Fruit fly (Drosophila melanogaster) whole organism, embryonic: Measurements from ENCODE around the gene CG3505.

Experiments
- B-H2 ChIP-seq: fragments of 200-800 bp; sonication (Bioruptor generic); optimal IDR thresholded peaks from 2 replicates; lab custom pipeline; 2018; ENCODE audit warnings: missing biosample characterization, mild to moderate bottlenecking, missing genetic modification characterization
- BtbVII ChIP-seq: fragments of 200-800 bp; sonication (Bioruptor generic); optimal IDR thresholded peaks from 3 replicates; lab custom pipeline; 2017; ENCODE audit warnings: missing biosample characterization, mild to moderate bottlenecking, missing genetic modification characterization
- Bteb2 ChIP-seq: fragments of 200-800 bp; sonication (Bioruptor generic); optimal IDR thresholded peaks from 2 replicates; lab custom pipeline; 2016; ENCODE audit warnings: missing biosample characterization, missing genetic modification characterization
- C15 ChIP-seq: fragments of 200-800 bp; sonication (Bioruptor generic); IDR thresholded peaks from 3 replicates; pipeline ENCODE4 v1.3.6; 2022; ENCODE audit warnings: missing biosample characterization, missing genetic modification characterization
- CG10366 ChIP-seq: fragments of 200-800 bp; sonication (Bioruptor generic); IDR thresholded peaks from 2 replicates; pipeline ENCODE4 v1.3.6; 2022; ENCODE audit warnings: missing biosample characterization, missing genetic modification characterization
- CG10565 ChIP-seq: fragments of 200-800 bp; sonication (Bioruptor generic); optimal IDR thresholded peaks from 3 replicates; lab custom pipeline; 2016; ENCODE audit warnings: missing biosample characterization, mild to moderate bottlenecking, missing genetic modification characterization
- CG11504 ChIP-seq: fragments of 200-800 bp; sonication (Bioruptor generic); optimal IDR thresholded peaks from 3 replicates; lab custom pipeline; 2019; ENCODE audit warnings: missing biosample characterization, mild to moderate bottlenecking, missing genetic modification characterization, moderate library complexity
- CG11695 ChIP-seq: fragments of 200-800 bp; sonication (Bioruptor generic); IDR thresholded peaks from 3 replicates; pipeline ENCODE4 v1.3.6; 2022; ENCODE audit warnings: missing biosample characterization, missing genetic modification characterization
- CG12071 ChIP-seq: fragments of 200-800 bp; sonication (Bioruptor generic); optimal IDR thresholded peaks from 3 replicates; lab custom pipeline; 2018; ENCODE audit warnings: missing biosample characterization, mild to moderate bottlenecking, missing genetic modification characterization
- CG13123 ChIP-seq: fragments of 200-800 bp; sonication (Bioruptor generic); optimal IDR thresholded peaks from 2 replicates; lab custom pipeline; 2016; ENCODE audit warnings: missing biosample characterization, missing genetic modification characterization
- CG15269 ChIP-seq: fragments of 200-800 bp; sonication (Bioruptor generic); optimal IDR thresholded peaks from 2 replicates; lab custom pipeline; 2018; ENCODE audit warnings: missing biosample characterization, mild to moderate bottlenecking, missing genetic modification characterization, moderate library complexity
- CG17328 ChIP-seq: fragments of 200-800 bp; sonication (Bioruptor generic); IDR thresholded peaks from 2 replicates; pipeline ENCODE4 v1.3.6; 2022; ENCODE audit warnings: missing biosample characterization, missing genetic modification characterization
- CG18011 ChIP-seq: fragments of 200-800 bp; sonication (Bioruptor generic); optimal IDR thresholded peaks from 2 replicates; lab custom pipeline; 2017; ENCODE audit warnings: missing biosample characterization, missing genetic modification characterization, mild to moderate bottlenecking, moderate library complexity, missing genotype
- CG2202 ChIP-seq: fragments of 200-800 bp; sonication (Bioruptor generic); optimal IDR thresholded peaks from 2 replicates; lab custom pipeline; 2018; ENCODE audit warnings: missing biosample characterization, mild to moderate bottlenecking, missing genetic modification characterization
- CG32532 ChIP-seq: fragments of 200-800 bp; sonication (Bioruptor generic); IDR thresholded peaks from 2 replicates; pipeline ENCODE4 v1.3.6; 2022; ENCODE audit warnings: missing biosample characterization, missing genetic modification characterization
- CG3281 ChIP-seq: fragments of 200-800 bp; sonication (Bioruptor generic); optimal IDR thresholded peaks from 3 replicates; lab custom pipeline; 2017; ENCODE audit warnings: missing biosample characterization, mild to moderate bottlenecking, missing genetic modification characterization
- CG42726 ChIP-seq: fragments of 200-800 bp; sonication (Bioruptor generic); IDR thresholded peaks from 2 replicates; pipeline ENCODE4 v1.3.6; 2022; ENCODE audit warnings: missing biosample characterization, missing genetic modification characterization; ENCODE audit not compliant: partially characterized antibody
- CG6175 ChIP-seq: fragments of 200-800 bp; sonication (Bioruptor generic); IDR thresholded peaks from 3 replicates; pipeline ENCODE4 v1.3.6; 2022; ENCODE audit warnings: missing biosample characterization, missing genetic modification characterization
- CG6813 ChIP-seq: fragments of 200-800 bp; sonication (Bioruptor generic); optimal IDR thresholded peaks from 2 replicates; lab custom pipeline; 2017; ENCODE audit warnings: missing biosample characterization, missing genetic modification characterization, mild to moderate bottlenecking, moderate library complexity, missing genetic modification reagents
- CG7556 ChIP-seq: fragments of 200-800 bp; sonication (Bioruptor generic); optimal IDR thresholded peaks from 2 replicates; lab custom pipeline; 2017; ENCODE audit warnings: missing biosample characterization, mild to moderate bottlenecking, missing genetic modification characterization
- CG7987 ChIP-seq: fragments of 200-800 bp; sonication (Bioruptor generic); optimal IDR thresholded peaks from 2 replicates; lab custom pipeline; 2018; ENCODE audit warnings: missing biosample characterization, mild to moderate bottlenecking, missing genetic modification characterization, moderate library complexity
- CG8290 ChIP-seq, 3 experiments: fragments of 200-800 bp; sonication (Bioruptor generic); optimal IDR thresholded peaks; 2 replicates each; lab custom pipeline; 2016 to 2019; ENCODE audit warnings: missing biosample characterization in 3 of 3, missing genetic modification characterization in 3 of 3, mild to moderate bottlenecking in 2 of 3, moderate library complexity in 1 of 3
- CG9609 ChIP-seq: fragments of 200-800 bp; sonication (Bioruptor generic); optimal IDR thresholded peaks from 3 replicates; lab custom pipeline; 2016; ENCODE audit warnings: missing biosample characterization, missing genetic modification characterization
- Chrac-16 ChIP-seq: fragments of 200-800 bp; sonication (Bioruptor generic); optimal IDR thresholded peaks from 3 replicates; lab custom pipeline; 2016; ENCODE audit warnings: missing biosample characterization, missing genetic modification characterization
- CrebB ChIP-seq: fragments of 200-800 bp; sonication (Bioruptor generic); optimal IDR thresholded peaks from 3 replicates; lab custom pipeline; 2018; ENCODE audit warnings: missing biosample characterization, mild to moderate bottlenecking, missing genetic modification characterization
- Drgx ChIP-seq: fragments of 200-800 bp; sonication (Bioruptor generic); IDR thresholded peaks from 2 replicates; pipeline ENCODE4 v1.3.6; 2022; ENCODE audit warnings: missing biosample characterization, missing genetic modification characterization
- Ets97D ChIP-seq: fragments of 200-800 bp; sonication (Bioruptor generic); optimal IDR thresholded peaks from 3 replicates; lab custom pipeline; 2016; ENCODE audit warnings: missing biosample characterization, missing genetic modification characterization
- Fer3 ChIP-seq: fragments of 200-800 bp; sonication (Bioruptor generic); optimal IDR thresholded peaks from 2 replicates; lab custom pipeline; 2018; ENCODE audit warnings: missing biosample characterization, mild to moderate bottlenecking, missing genetic modification characterization, moderate library complexity
- Kr ChIP-seq: fragments of 200-800 bp; sonication (Bioruptor generic); optimal IDR thresholded peaks from 2 replicates; lab custom pipeline; 2017; ENCODE audit warnings: missing biosample characterization, mild to moderate bottlenecking, missing genetic modification characterization
- Lhr ChIP-seq: fragments of 200-800 bp; sonication (Bioruptor generic); optimal IDR thresholded peaks from 3 replicates; lab custom pipeline; 2017; ENCODE audit warnings: mild to moderate bottlenecking, missing biosample characterization, missing genetic modification reagents, missing genetic modification characterization
- NK7.1 ChIP-seq: fragments of 200-800 bp; sonication (Bioruptor generic); optimal IDR thresholded peaks from 3 replicates; lab custom pipeline; 2016; ENCODE audit warnings: missing biosample characterization, missing genetic modification characterization
- Ptx1 ChIP-seq: fragments of 200-800 bp; sonication (Bioruptor generic); IDR thresholded peaks from 2 replicates; pipeline ENCODE4 v1.3.6; 2022; ENCODE audit warnings: missing biosample characterization, missing genetic modification characterization
- Sin3A ChIP-seq: fragments of >200 bp; optimal IDR thresholded peaks from 2 replicates; lab custom pipeline; 2018
- Trl ChIP-seq, 3 experiments: fragments of >200 bp in 2 of 3; fragments of 200-800 bp in 1 of 3; sonication (Bioruptor generic) in 1 of 3; optimal IDR thresholded peaks; 2 replicates in 1 of 3; 3 replicates in 2 of 3; lab custom pipeline; 2016 to 2017; ENCODE audit warnings: missing biosample characterization in 1 of 3, missing genetic modification characterization in 1 of 3
- ap ChIP-seq: fragments of 200-800 bp; sonication (Bioruptor generic); IDR thresholded peaks from 2 replicates; pipeline ENCODE4 v1.3.6; 2022; ENCODE audit warnings: missing biosample characterization, missing genetic modification characterization
- az2 ChIP-seq: fragments of 200-800 bp; sonication (Bioruptor generic); optimal IDR thresholded peaks from 3 replicates; lab custom pipeline; 2016; ENCODE audit warnings: missing biosample characterization, missing genetic modification characterization
- crol ChIP-seq: fragments of 200-800 bp; sonication (Bioruptor generic); IDR thresholded peaks from 2 replicates; pipeline ENCODE4 v1.3.6; 2022; ENCODE audit warnings: missing biosample characterization, missing genetic modification characterization
- dysf ChIP-seq: fragments of 200-800 bp; sonication (Bioruptor generic); IDR thresholded peaks from 3 replicates; pipeline ENCODE4 v1.3.6; 2022; ENCODE audit warnings: missing biosample characterization, missing genetic modification characterization
- exex ChIP-seq: fragments of 200-800 bp; sonication (Bioruptor generic); optimal IDR thresholded peaks from 4 replicates; lab custom pipeline; 2018; ENCODE audit warnings: missing biosample characterization, mild to moderate bottlenecking, missing genetic modification characterization, moderate library complexity
- fu2 ChIP-seq: fragments of 200-800 bp; sonication (Bioruptor generic); optimal IDR thresholded peaks from 2 replicates; lab custom pipeline; 2016; ENCODE audit warnings: missing biosample characterization, missing genetic modification characterization
- gce ChIP-seq: fragments of 200-800 bp; sonication (Bioruptor generic); IDR thresholded peaks from 3 replicates; pipeline ENCODE4 v1.3.6; 2022; ENCODE audit warnings: missing biosample characterization, missing genetic modification characterization
- gt ChIP-seq: fragments of 200-800 bp; sonication (Bioruptor generic); IDR thresholded peaks from 2 replicates; pipeline ENCODE4 v1.3.6; 2022; ENCODE audit warnings: missing biosample characterization, missing genetic modification characterization
- hbn ChIP-seq: fragments of 200-800 bp; sonication (Bioruptor generic); IDR thresholded peaks from 2 replicates; pipeline ENCODE4 v1.3.6; 2022; ENCODE audit warnings: missing biosample characterization, missing genetic modification characterization; ENCODE audit not compliant: partially characterized antibody
- jumu ChIP-seq: fragments of 200-800 bp; sonication (Bioruptor generic); optimal IDR thresholded peaks from 3 replicates; lab custom pipeline; 2016; ENCODE audit warnings: missing biosample characterization, missing genetic modification characterization
- otp ChIP-seq: fragments of 200-800 bp; sonication (Bioruptor generic); IDR thresholded peaks from 3 replicates; pipeline ENCODE4, ENCODE4 v1.3.6; 2022; ENCODE audit warnings: missing biosample characterization, missing genetic modification characterization
- peb ChIP-seq: fragments of 200-800 bp; sonication (Bioruptor generic); IDR thresholded peaks from 2 replicates; pipeline ENCODE4 v1.3.6; 2022; ENCODE audit warnings: missing biosample characterization, missing genetic modification characterization
- repo ChIP-seq: fragments of 200-800 bp; sonication (Bioruptor generic); optimal IDR thresholded peaks from 2 replicates; lab custom pipeline; 2016; ENCODE audit warnings: missing biosample characterization, missing genetic modification characterization
- sob ChIP-seq: fragments of 200-800 bp; sonication (Bioruptor generic); IDR thresholded peaks from 2 replicates; pipeline ENCODE4 v1.3.6; 2022; ENCODE audit warnings: missing biosample characterization, missing genetic modification characterization
- stc ChIP-seq: fragments of 200-800 bp; sonication (Bioruptor generic); IDR thresholded peaks from 2 replicates; pipeline ENCODE4 v1.3.6; 2022; ENCODE audit warnings: missing biosample characterization, missing genetic modification characterization
- trem ChIP-seq: fragments of 200-800 bp; optimal IDR thresholded peaks from 3 replicates; lab custom pipeline; 2019; ENCODE audit warnings: missing biosample characterization, mild to moderate bottlenecking, missing genetic modification characterization, moderate library complexity
- ttk ChIP-seq: fragments of 200-800 bp; sonication (Bioruptor generic); IDR thresholded peaks from 2 replicates; pipeline ENCODE4 v2.1.2; 2022; ENCODE audit warnings: missing biosample characterization, missing genetic modification characterization
- wor ChIP-seq: fragments of 200-800 bp; sonication (Bioruptor generic); IDR thresholded peaks from 2 replicates; pipeline ENCODE4 v1.3.6; 2022; ENCODE audit warnings: missing biosample characterization, missing genetic modification characterization

The CG3505 gene

dm6 chr3R:14706354-14706753, 49.1 kb downstream of the CG3505 start (continued):
- peak; percentile 9 for TF ChIP-seq CG11504 (tag; lab: Kevin White, UChicago)
- peak; percentile 5; the same call in 1 of the 2 replicates for TF ChIP-seq CG32532 (GFP tag; lab: Robert Waterston, UW)
- TF ChIP-seq gt (GFP tag; lab: Robert Waterston, UW), result no peak
- 0 out of 2 replicates have a peak, but pooled peaks have one; percentile 27 for TF ChIP-seq ap (GFP tag; lab: Robert Waterston, UW)
- no peak for TF ChIP-seq Fer3 (tag; lab: Kevin White, UChicago)
- no peak for TF ChIP-seq CG13123 (GFP tag; lab: Kevin White, UChicago)
- TF ChIP-seq CG17328, result peak; percentile 29; the same call in 1 of the 2 replicates
- no peak for TF ChIP-seq CG10565 (GFP tag; lab: Kevin White, UChicago)
- no peak for TF ChIP-seq hbn (GFP tag; lab: Robert Waterston, UW)
- TF ChIP-seq fu2 (GFP tag; lab: Kevin White, UChicago), result no peak
- no peak for TF ChIP-seq wor (GFP tag; lab: Robert Waterston, UW)
- no peak for TF ChIP-seq exex (tag; lab: Kevin White, UChicago)
- no peak for TF ChIP-seq Trl (optimal IDR thresholded peaks at IDR 0.05; lab: Kevin White, UChicago)
- TF ChIP-seq Trl (GFP tag; optimal IDR thresholded peaks at IDR 0.05; lab: Kevin White, UChicago), result no peak
- no peak for TF ChIP-seq BtbVII (GFP tag; lab: Kevin White, UChicago)
- TF ChIP-seq CG12071 (GFP tag; lab: Kevin White, UChicago), result no peak
- no peak for TF ChIP-seq CG18011 (GFP tag; lab: Kevin White, UChicago)
- no peak for TF ChIP-seq gce (GFP tag; lab: Robert Waterston, UW)
- TF ChIP-seq trem (tag; lab: Kevin White, UChicago), result no peak
- TF ChIP-seq peb (GFP tag; lab: Robert Waterston, UW), result no peak
- TF ChIP-seq CG11695, result peak; percentile 53; the same call in 1 of the 3 replicates
- TF ChIP-seq CG3281 (GFP tag; lab: Kevin White, UChicago), result peak; percentile 37
- TF ChIP-seq jumu (GFP tag; lab: Kevin White, UChicago), result no peak
- no peak for TF ChIP-seq B-H2 (GFP tag; lab: Kevin White, UChicago)
- no peak for TF ChIP-seq CG6813 (GFP tag; lab: Kevin White, UChicago)
- TF ChIP-seq CG15269 (tag; lab: Kevin White, UChicago), result peak; percentile 19
- TF ChIP-seq C15 (GFP tag; lab: Robert Waterston, UW), result no peak
- TF ChIP-seq crol (GFP tag; lab: Robert Waterston, UW), result no peak
- TF ChIP-seq Chrac-16 (GFP tag; lab: Kevin White, UChicago), result no peak
- no peak for TF ChIP-seq CG7987
- no peak for TF ChIP-seq CG8290 (GFP tag; optimal IDR thresholded peaks at IDR 0.05; lab: Kevin White, UChicago)
- no peak for TF ChIP-seq CG8290 (tag; optimal IDR thresholded peaks at IDR 0.05; lab: Kevin White, UChicago)
- no peak for TF ChIP-seq CG2202
- TF ChIP-seq Lhr (GFP tag; lab: Kevin White, UChicago), result no peak
- TF ChIP-seq sob, result no peak
- TF ChIP-seq Ets97D (GFP tag; lab: Kevin White, UChicago), result no peak
- TF ChIP-seq repo (GFP tag; lab: Kevin White, UChicago), result no peak
- no peak for TF ChIP-seq otp (GFP tag; lab: Robert Waterston, UW)
- peak; percentile 26 for TF ChIP-seq stc
- no peak for TF ChIP-seq NK7.1 (GFP tag; lab: Kevin White, UChicago)
- peak; percentile 40; the same call in 1 of the 2 replicates for TF ChIP-seq Drgx (GFP tag; lab: Robert Waterston, UW)
- TF ChIP-seq CrebB, result no peak
- TF ChIP-seq CG42726, result no peak
- TF ChIP-seq dysf (GFP tag; lab: Robert Waterston, UW), result peak; percentile 6; the same call in 1 of the 3 replicates
- TF ChIP-seq Bteb2 (GFP tag; lab: Kevin White, UChicago), result no peak
- no peak; the same call in 1 of the 2 replicates for TF ChIP-seq Ptx1 (GFP tag; lab: Robert Waterston, UW)
- TF ChIP-seq CG9609, result no peak
- TF ChIP-seq ttk (GFP tag; lab: Robert Waterston, UW), result no peak
- no peak for TF ChIP-seq Kr (GFP tag; lab: Kevin White, UChicago)
- TF ChIP-seq CG7556 (GFP tag; lab: Kevin White, UChicago), result peak; percentile 9
- no peak for TF ChIP-seq az2 (GFP tag; lab: Kevin White, UChicago)
- TF ChIP-seq CG10366 (GFP tag; lab: Robert Waterston, UW), result peak; percentile 33
- no peak for TF ChIP-seq Sin3A (lab: Kevin White, UChicago)
- TF ChIP-seq CG6175, result no peak
